Worm (Caenorhabditis elegans) whole organism, young adult: ENCODE data around the gene hum-10.

ENCODE experiments used
- B0035.1 ChIP-seq: sonication (generic microtip); optimal IDR thresholded peaks from 2 replicates; lab custom pipeline; 2016; ENCODE audit warnings: missing genetic modification characterization, mild to moderate bottlenecking, missing compliant biosample characterization, missing genotype, missing genetic modification reagents
- F33H1.4 ChIP-seq: fragments of 200-800 bp; sonication (Bioruptor generic); IDR thresholded peaks from 2 replicates; pipeline ENCODE4 v1.3.6; 2022; ENCODE audit warnings: missing genetic modification reagents, missing genetic modification characterization, missing compliant biosample characterization
- Y53F4B.3 ChIP-seq: fragments of 200-800 bp; sonication (Bioruptor generic); IDR thresholded peaks from 2 replicates; pipeline ENCODE4 v1.3.6; 2022; ENCODE audit warnings: missing genetic modification reagents, missing genetic modification characterization, missing compliant biosample characterization
- Y53G8AR.9 ChIP-seq: fragments of 200-800 bp; sonication (Bioruptor generic); conservative IDR thresholded peaks from 2 replicates; pipeline ENCODE4 v1.3.6; 2022; ENCODE audit warnings: missing genetic modification reagents, missing genetic modification characterization, missing compliant biosample characterization
- Y79H2A.3 ChIP-seq: fragments of 200-800 bp; sonication (Bioruptor generic); conservative IDR thresholded peaks from 2 replicates; pipeline ENCODE4 v1.3.6; 2022; ENCODE audit warnings: missing genetic modification reagents, missing genetic modification characterization, missing compliant biosample characterization
- Y95B8A.8 ChIP-seq: fragments of 200-800 bp; sonication (Bioruptor generic); IDR thresholded peaks from 2 replicates; pipeline ENCODE4 v1.3.6; 2022; ENCODE audit warnings: missing genetic modification reagents, missing genetic modification characterization, missing compliant biosample characterization
- akir-1 ChIP-seq: fragments of 200-800 bp; sonication (Bioruptor generic); optimal IDR thresholded peaks from 2 replicates; lab custom pipeline; 2018; ENCODE audit warnings: mild to moderate bottlenecking, missing genetic modification characterization, moderate library complexity, missing compliant biosample characterization
- ama-1 ChIP-seq, 3 experiments: fragments of 150-350 bp in 1 of 3; sonication (generic microtip) in 2 of 3; optimal IDR thresholded peaks; 2 replicates each; lab custom pipeline; 2014 to 2018; ENCODE audit warnings: missing biosample characterization in 2 of 3, missing genetic modification characterization in 2 of 3, missing genetic modification reagents in 2 of 3
- aptf-2 ChIP-seq: fragments of 200-800 bp; sonication (Bioruptor generic); conservative IDR thresholded peaks from 2 replicates; pipeline ENCODE4 v1.3.6; 2022; ENCODE audit warnings: missing genetic modification reagents, missing genetic modification characterization, missing compliant biosample characterization
- attf-6 ChIP-seq: fragments of 200-800 bp; sonication (Bioruptor generic); IDR thresholded peaks from 2 replicates; pipeline ENCODE4 v1.3.6; 2022; ENCODE audit warnings: missing genetic modification reagents, missing genetic modification characterization, missing compliant biosample characterization
- ceh-100 ChIP-seq: fragments of 200-800 bp; sonication (Bioruptor generic); IDR thresholded peaks from 2 replicates; pipeline ENCODE4 v1.3.6; 2022; ENCODE audit warnings: missing genetic modification reagents, missing genetic modification characterization, missing compliant biosample characterization
- ceh-79 ChIP-seq: sonication (generic microtip); optimal IDR thresholded peaks from 2 replicates; lab custom pipeline; 2017; ENCODE audit warnings: mild to moderate bottlenecking, missing genetic modification characterization, missing compliant biosample characterization
- die-1 ChIP-seq: sonication (generic microtip); optimal IDR thresholded peaks from 2 replicates; lab custom pipeline; 2016; ENCODE audit warnings: missing genotype, mild to moderate bottlenecking, missing genetic modification characterization, missing compliant biosample characterization
- dox-1 ChIP-seq: fragments of 200-800 bp; sonication (Bioruptor generic); IDR thresholded peaks from 2 replicates; pipeline ENCODE4 v1.3.6; 2022; ENCODE audit warnings: missing genetic modification reagents, missing genetic modification characterization, missing compliant biosample characterization
- egl-44 ChIP-seq: fragments of 200-800 bp; sonication (Bioruptor generic); IDR thresholded peaks from 2 replicates; pipeline ENCODE4 v1.3.6; 2022; ENCODE audit warnings: missing genetic modification reagents, missing genetic modification characterization, missing compliant biosample characterization
- him-1 ChIP-seq: sonication (generic microtip); optimal IDR thresholded peaks from 2 replicates; lab custom pipeline; 2016; ENCODE audit warnings: missing genotype, missing genetic modification reagents, missing genetic modification characterization, missing compliant biosample characterization
- hsf-1 ChIP-seq: fragments of 200-800 bp; sonication (Bioruptor generic); IDR thresholded peaks from 2 replicates; pipeline ENCODE4 v1.3.6; 2022; ENCODE audit warnings: missing genetic modification reagents, missing genetic modification characterization, missing compliant biosample characterization
- let-526 ChIP-seq: fragments of 200-800 bp; sonication (Bioruptor generic); IDR thresholded peaks from 2 replicates; pipeline ENCODE4 v1.3.6; 2022; ENCODE audit warnings: missing genetic modification reagents, missing genetic modification characterization, missing compliant biosample characterization
- madf-8 ChIP-seq: fragments of 200-800 bp; sonication (Bioruptor generic); conservative IDR thresholded peaks from 2 replicates; pipeline ENCODE4 v1.3.6; 2022; ENCODE audit warnings: missing genetic modification reagents, missing genetic modification characterization, missing compliant biosample characterization
- mes-4 ChIP-seq: sonication (generic microtip); optimal IDR thresholded peaks from 2 replicates; lab custom pipeline; 2016; ENCODE audit warnings: missing genotype, missing genetic modification characterization, missing compliant biosample characterization
- nhr-179 ChIP-seq: sonication (generic microtip); optimal IDR thresholded peaks from 2 replicates; lab custom pipeline; 2016; ENCODE audit warnings: mild to moderate bottlenecking, missing genetic modification characterization, missing compliant biosample characterization
- nhr-80 ChIP-seq: sonication (generic microtip); optimal IDR thresholded peaks from 2 replicates; lab custom pipeline; 2016; ENCODE audit warnings: missing genetic modification characterization, missing compliant biosample characterization
- nhr-90 ChIP-seq: sonication (generic microtip); optimal IDR thresholded peaks from 2 replicates; lab custom pipeline; 2016; ENCODE audit warnings: missing genotype, mild to moderate bottlenecking, missing genetic modification characterization, missing compliant biosample characterization
- pbrm-1 ChIP-seq: fragments of 200-800 bp; sonication (Bioruptor generic); IDR thresholded peaks from 2 replicates; pipeline ENCODE4 v1.3.6; 2022; ENCODE audit warnings: missing genetic modification reagents, missing genetic modification characterization, missing compliant biosample characterization
- rcor-1 ChIP-seq: fragments of 200-800 bp; sonication (Bioruptor generic); IDR thresholded peaks from 2 replicates; pipeline ENCODE4 v1.3.6; 2022; ENCODE audit warnings: missing genetic modification reagents, missing genetic modification characterization, missing compliant biosample characterization
- sea-2 ChIP-seq: fragments of 200-800 bp; sonication (Bioruptor generic); IDR thresholded peaks from 2 replicates; pipeline ENCODE4 v1.3.6; 2022; ENCODE audit warnings: missing genetic modification characterization, missing compliant biosample characterization
- snpc-1.3 ChIP-seq: sonication (generic microtip); optimal IDR thresholded peaks from 2 replicates; lab custom pipeline; 2017; ENCODE audit warnings: missing genetic modification characterization, mild to moderate bottlenecking, missing compliant biosample characterization, antibody characterized with exemption, moderate library complexity, missing genotype, missing genetic modification reagents; ENCODE audit not compliant: insufficient read depth
- tbp1 ChIP-seq: fragments of 200-800 bp; sonication (Bioruptor generic); optimal IDR thresholded peaks from 2 replicates; lab custom pipeline; 2018; ENCODE audit warnings: mild to moderate bottlenecking, missing genetic modification characterization, missing compliant biosample characterization
- unc-130 ChIP-seq: sonication (generic microtip); optimal IDR thresholded peaks from 2 replicates; lab custom pipeline; 2016; ENCODE audit warnings: missing genetic modification reagents, missing genetic modification characterization, missing compliant biosample characterization
- unc-62 ChIP-seq: fragments of 150-350 bp; optimal IDR thresholded peaks from 2 replicates; lab custom pipeline; 2014; ENCODE audit warnings: missing biosample characterization, missing genetic modification reagents, missing genetic modification characterization
- xnd-1 ChIP-seq: sonication (generic microtip); optimal IDR thresholded peaks from 2 replicates; lab custom pipeline; 2016; ENCODE audit warnings: missing genotype, missing genetic modification reagents, missing genetic modification characterization, missing compliant biosample characterization
- ztf-25 ChIP-seq: fragments of 200-800 bp; sonication (Bioruptor generic); IDR thresholded peaks from 2 replicates; pipeline ENCODE4 v1.3.6; 2022; ENCODE audit warnings: missing genetic modification reagents, missing genetic modification characterization, missing compliant biosample characterization

hum-10 gene

DNA sequence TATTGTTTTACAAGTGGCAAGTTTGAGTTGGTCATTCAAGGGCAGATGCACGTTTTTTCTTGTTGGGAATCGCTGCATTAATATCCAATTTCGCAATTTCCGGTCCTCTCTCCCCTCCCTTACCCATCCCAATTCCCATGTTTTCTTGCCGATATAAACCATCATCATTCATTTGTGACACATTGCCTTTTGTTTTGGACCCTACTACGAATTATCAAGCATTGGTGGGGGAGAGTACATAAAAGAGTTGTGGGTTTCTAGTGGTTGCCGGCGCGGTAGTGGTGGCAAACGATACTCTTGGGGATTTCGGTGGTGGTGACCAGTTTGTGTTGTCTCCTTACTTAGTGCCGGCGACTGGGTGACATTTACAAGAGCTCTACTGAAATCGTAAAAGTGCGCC lies 39.8 kb downstream of the hum-10 start:
- no peak for TF ChIP-seq Y53G8AR.9 (GFP tag; lab: Robert Waterston, UW)
- no peak for TF ChIP-seq unc-62 (GFP tag; lab: Kevin White, UChicago)
- TF ChIP-seq unc-130 (GFP tag; lab: Kevin White, UChicago) = no peak
- TF ChIP-seq akir-1 = no peak
- TF ChIP-seq ceh-79 = no peak
- TF ChIP-seq tbp1 (GFP tag; lab: Kevin White, UChicago) = no peak
- TF ChIP-seq nhr-90 (tag; lab: Kevin White, UChicago) = no peak
- no peak for TF ChIP-seq Y95B8A.8 (GFP tag; lab: Robert Waterston, UW)
- TF ChIP-seq F33H1.4 = no peak
- TF ChIP-seq aptf-2 (GFP tag; lab: Robert Waterston, UW) = no peak

DNA sequence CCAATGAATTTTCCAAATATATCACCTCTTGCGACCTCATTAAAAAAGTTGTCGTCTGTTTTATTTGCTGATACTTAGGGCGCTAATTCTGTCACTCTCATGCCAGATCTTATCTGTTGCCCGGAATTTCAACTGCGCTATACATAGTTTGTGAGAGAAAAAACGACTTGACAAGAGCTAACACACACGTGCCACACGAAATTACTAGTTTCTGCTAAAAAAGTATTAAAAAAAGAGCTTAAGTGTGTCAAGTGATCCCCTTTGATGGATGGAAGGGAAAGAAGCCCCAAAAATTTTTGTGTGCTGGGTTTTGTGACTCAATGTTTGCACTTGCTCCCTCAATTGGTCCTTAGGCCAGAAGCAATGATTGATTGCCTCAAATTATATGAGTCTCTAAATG lies 41.5 kb downstream of the hum-10 start:
- no peak for TF ChIP-seq Y95B8A.8 (GFP tag; lab: Robert Waterston, UW)
- TF ChIP-seq let-526 (GFP tag; lab: Robert Waterston, UW) = no peak
- no peak for TF ChIP-seq sea-2
- TF ChIP-seq rcor-1 (GFP tag; lab: Robert Waterston, UW) = no peak
- no peak for TF ChIP-seq snpc-1.3
- no peak for TF ChIP-seq ztf-25

DNA sequence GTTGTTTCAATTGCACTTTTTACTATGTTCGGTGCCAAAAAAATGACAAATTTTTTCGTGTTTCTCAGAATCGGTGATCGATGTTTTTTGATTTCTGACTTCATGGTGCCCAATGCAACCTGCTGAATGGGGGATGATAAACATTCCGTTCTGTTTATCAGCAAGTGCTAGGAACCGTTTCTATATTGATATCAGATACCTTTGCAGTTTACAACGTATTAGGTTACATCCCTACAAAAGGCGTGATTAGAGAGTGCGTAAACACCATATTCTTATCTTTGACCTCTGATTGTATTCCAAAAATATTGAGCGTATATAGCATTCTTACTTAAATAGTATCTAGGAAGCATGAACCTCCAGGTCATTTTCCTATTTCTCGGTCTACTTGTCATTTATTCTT lies 49.3 kb downstream of the hum-10 start, which contains the start of gene aman-1:
Gene aman-1, plus strand, starts transcription at position 344 of the 400 bp plus-strand sequence.
- TF ChIP-seq him-1 (no peak), Y53F4B.3 (no peak), xnd-1 (tag; lab: Kevin White, UChicago) (no peak), Y53G8AR.9 (GFP tag; lab: Robert Waterston, UW) (no peak), Y79H2A.3 (GFP tag; lab: Robert Waterston, UW) (no peak), nhr-179 (tag; lab: Kevin White, UChicago) (no peak), hsf-1 (GFP tag; lab: Robert Waterston, UW) (no peak), ceh-100 (GFP tag; lab: Robert Waterston, UW) (no peak), dox-1 (GFP tag; lab: Robert Waterston, UW) (no peak), nhr-80 (tag; lab: Kevin White, UChicago) (no peak), ama-1 (optimal IDR thresholded peaks at IDR 0.05; lab: Kevin White, UChicago) (no peak), ama-1 (GFP tag; optimal IDR thresholded peaks at IDR 0.05; lab: Kevin White, UChicago) (no peak), aptf-2 (GFP tag; lab: Robert Waterston, UW) (no peak), die-1 (no peak), attf-6 (no peak), mes-4 (no peak), egl-44 (GFP tag; lab: Robert Waterston, UW) (no peak), B0035.1 (tag; lab: Kevin White, UChicago) (no peak), madf-8 (GFP tag; lab: Robert Waterston, UW) (no peak), pbrm-1 (no peak)
